Fruit fly (Drosophila melanogaster) whole organism: Measurements from ENCODE around the gene CG18301.

ENCODE experiments used
- CG8478 ChIP-seq: fragments of >200 bp; optimal IDR thresholded peaks from 2 replicates; lab custom pipeline; 2018; ENCODE audit warnings: inconsistent platforms
- EcR ChIP-seq, 2 experiments: fragments of >200 bp; optimal IDR thresholded peaks; 2 replicates each; lab custom pipeline; 2017; ENCODE audit warnings: missing biosample characterization in 2 of 2, missing genetic modification characterization in 2 of 2, missing genetic modification reagents in 2 of 2
- pan ChIP-seq: fragments of >200 bp; optimal IDR thresholded peaks from 2 replicates; lab custom pipeline; 2017
- psq ChIP-seq: fragments of >200 bp; optimal IDR thresholded peaks from 2 replicates; lab custom pipeline; 2017

- TF ChIP-seq psq (lab: Kevin White, UChicago): no peak
- no peak for TF ChIP-seq CG8478
- no peak for TF ChIP-seq EcR (GFP tag; optimal IDR thresholded peaks at IDR 0.05; lab: Kevin White, UChicago)
- TF ChIP-seq pan (lab: Kevin White, UChicago): no peak
Measured at dm6 chr2L:10565674-10566073, 34.1 kb downstream of the CG18301 start.
